Worm (Caenorhabditis elegans) whole organism, midembryonic: ENCODE results near the gene Y50D4A.1.

ENCODE experiments used
- T22C8.4 ChIP-seq: fragments of 200-800 bp; sonication (Bioruptor generic); IDR thresholded peaks from 2 replicates; pipeline ENCODE4 v1.3.6; 2022; ENCODE audit warnings: missing genetic modification characterization, missing compliant biosample characterization
- cog-1 ChIP-seq: sonication (generic microtip); optimal IDR thresholded peaks from 2 replicates; lab custom pipeline; 2016; ENCODE audit warnings: missing genetic modification characterization, missing compliant biosample characterization
- flt-1 ChIP-seq: fragments of 200-800 bp; sonication (Bioruptor generic); IDR thresholded peaks from 2 replicates; pipeline ENCODE4 v1.3.6; 2022; ENCODE audit warnings: missing genetic modification characterization, missing compliant biosample characterization
- klf-2 ChIP-seq: fragments of 200-800 bp; sonication (Bioruptor generic); conservative IDR thresholded peaks from 2 replicates; pipeline ENCODE4 v1.3.6; 2022; ENCODE audit warnings: missing genetic modification reagents, missing genetic modification characterization, missing compliant biosample characterization
- med-1 ChIP-seq: sonication (generic microtip); optimal IDR thresholded peaks from 2 replicates; lab custom pipeline; 2017; ENCODE audit warnings: missing genetic modification characterization, mild to moderate bottlenecking, missing compliant biosample characterization, antibody characterized with exemption, missing genetic modification reagents; ENCODE audit not compliant: insufficient read depth
- ref-1 ChIP-seq: fragments of 200-800 bp; sonication (Bioruptor generic); conservative IDR thresholded peaks from 2 replicates; pipeline ENCODE4 v1.3.6; 2022; ENCODE audit warnings: missing genetic modification reagents, missing genetic modification characterization, missing compliant biosample characterization
- tab-1 ChIP-seq: fragments of 200-800 bp; sonication (Bioruptor generic); IDR thresholded peaks from 2 replicates; pipeline ENCODE4 v1.3.6; 2022; ENCODE audit warnings: missing genetic modification characterization, missing compliant biosample characterization
- ztf-23 ChIP-seq: fragments of 200-800 bp; sonication (Bioruptor generic); IDR thresholded peaks from 2 replicates; pipeline ENCODE4 v1.3.6; 2022; ENCODE audit warnings: missing genetic modification reagents, missing genetic modification characterization, missing compliant biosample characterization
- ztf-29 ChIP-seq: fragments of 200-800 bp; sonication (Bioruptor generic); IDR thresholded peaks from 2 replicates; pipeline ENCODE4 v1.3.6; 2022; ENCODE audit warnings: missing genetic modification reagents, missing genetic modification characterization, missing compliant biosample characterization

Y50D4A.1 gene

ce11 chrV:1262036-1262435, 54.3 kb downstream of the Y50D4A.1 start:
- TF ChIP-seq ztf-23 (GFP tag; lab: Robert Waterston, UW) (no peak), klf-2 (GFP tag; lab: Robert Waterston, UW) (no peak), tab-1 (GFP tag; lab: Robert Waterston, UW) (no peak), med-1 (GFP tag; lab: Kevin White, UChicago) (no peak), flt-1 (GFP tag; lab: Robert Waterston, UW) (no peak), cog-1 (tag; lab: Kevin White, UChicago) (no peak), T22C8.4 (GFP tag; lab: Robert Waterston, UW) (no peak), ztf-29 (no peak), ref-1 (GFP tag; lab: Robert Waterston, UW) (no peak)

DNA sequence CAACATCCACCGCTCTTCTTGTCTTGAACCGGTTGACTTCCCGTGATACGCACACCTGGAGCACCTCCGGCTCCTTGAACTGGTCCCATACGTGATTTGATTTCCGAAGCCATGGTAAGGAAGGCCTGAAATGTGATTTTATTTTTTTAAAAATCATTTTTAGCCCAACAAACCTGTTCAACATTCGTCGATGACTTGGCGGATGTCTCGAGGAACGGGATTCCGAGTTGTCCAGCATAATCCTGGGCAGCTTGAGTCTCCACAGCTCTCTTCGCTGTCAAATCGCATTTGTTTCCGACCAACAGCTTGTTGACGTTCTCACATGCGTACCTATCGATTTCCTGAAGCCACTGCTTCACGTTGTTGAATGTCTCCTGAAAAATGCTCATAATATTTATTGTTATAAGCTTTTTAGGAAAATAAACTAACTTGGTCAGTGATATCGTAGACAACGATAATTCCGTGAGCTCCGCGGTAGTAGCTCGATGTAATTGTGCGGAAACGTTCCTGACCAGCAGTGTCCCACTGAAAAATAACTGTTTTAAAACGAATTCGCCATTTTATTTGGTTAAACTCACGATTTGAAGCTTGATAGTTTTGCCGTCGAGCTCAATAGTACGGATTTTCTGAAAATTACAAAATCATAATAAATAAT, 55.5 kb downstream of the Y50D4A.1 start:
- TF ChIP-seq tab-1 (GFP tag; lab: Robert Waterston, UW) (no peak), T22C8.4 (GFP tag; lab: Robert Waterston, UW) (no peak), ztf-23 (GFP tag; lab: Robert Waterston, UW) (no peak), flt-1 (GFP tag; lab: Robert Waterston, UW) (no peak), ref-1 (GFP tag; lab: Robert Waterston, UW) (no peak), med-1 (GFP tag; lab: Kevin White, UChicago) (no peak), klf-2 (GFP tag; lab: Robert Waterston, UW) (no peak), ztf-29 (no peak), cog-1 (tag; lab: Kevin White, UChicago) (no peak)

DNA sequence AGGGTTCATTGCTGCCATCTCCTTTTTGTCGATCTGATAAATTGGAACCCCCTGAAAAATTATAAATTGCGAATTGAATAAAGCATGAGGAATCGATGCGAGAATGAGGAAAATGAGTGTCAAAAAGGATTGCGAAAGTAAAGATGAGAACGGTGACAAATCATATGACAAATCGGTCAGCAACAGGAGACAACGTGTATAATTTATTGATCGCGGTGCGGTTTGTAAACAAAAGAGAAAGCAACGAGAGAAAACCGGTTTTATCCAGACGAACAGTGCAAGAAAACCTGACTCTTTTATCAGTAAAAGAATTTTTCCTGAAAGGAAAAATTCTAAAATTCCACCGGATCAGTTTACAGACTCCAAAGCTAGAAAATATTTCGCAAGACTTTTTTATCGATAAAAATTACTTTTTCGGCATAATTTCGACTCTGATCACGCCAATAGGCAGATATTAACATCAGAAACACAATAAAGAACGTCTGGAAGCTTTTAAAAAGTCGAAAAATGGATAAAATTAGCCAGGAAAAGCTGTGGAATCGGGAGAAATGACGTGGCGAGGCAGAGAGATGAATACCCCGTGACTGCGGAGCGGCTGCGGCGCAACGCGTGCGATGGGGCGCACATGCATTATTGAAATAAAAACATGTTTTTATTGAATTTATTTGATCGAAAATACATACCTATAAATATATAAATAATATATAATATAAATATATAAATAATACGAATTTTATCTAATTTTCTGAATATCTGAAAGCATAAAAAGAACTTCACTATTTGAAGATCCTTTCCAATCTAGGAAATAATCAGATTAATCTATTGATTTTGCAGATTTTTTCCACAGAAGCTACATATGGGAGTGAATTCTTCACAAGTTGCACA, 56.5 kb downstream of the Y50D4A.1 start, which contains the start of the genes rab-1 and C39F7.5:
Gene rab-1 (minus strand): TSS at position 51 of the 885 bp plus-strand sequence.
Gene C39F7.5 (plus strand): TSS at position 835 of the 885 bp plus-strand sequence.
- TF ChIP-seq cog-1 (tag; lab: Kevin White, UChicago) (no peak), flt-1 (GFP tag; lab: Robert Waterston, UW) (no peak), T22C8.4 (GFP tag; lab: Robert Waterston, UW) (no peak), ref-1 (GFP tag; lab: Robert Waterston, UW) (no peak), ztf-23 (GFP tag; lab: Robert Waterston, UW) (no peak), tab-1 (GFP tag; lab: Robert Waterston, UW) (no peak), ztf-29 (no peak), med-1 (GFP tag; lab: Kevin White, UChicago) (no peak), klf-2 (GFP tag; lab: Robert Waterston, UW) (no peak)

ce11 chrV:1266540-1266939, 58.9 kb downstream of the Y50D4A.1 start:
- no peak for TF ChIP-seq cog-1 (tag; lab: Kevin White, UChicago)
- no peak for TF ChIP-seq ztf-29
- TF ChIP-seq ztf-23 (GFP tag; lab: Robert Waterston, UW) = no peak
- TF ChIP-seq med-1 (GFP tag; lab: Kevin White, UChicago) = no peak
- no peak for TF ChIP-seq ref-1 (GFP tag; lab: Robert Waterston, UW)
- no peak for TF ChIP-seq klf-2 (GFP tag; lab: Robert Waterston, UW)
- no peak for TF ChIP-seq flt-1 (GFP tag; lab: Robert Waterston, UW)
- TF ChIP-seq T22C8.4 (GFP tag; lab: Robert Waterston, UW) = no peak
- TF ChIP-seq tab-1 (GFP tag; lab: Robert Waterston, UW) = no peak
